Fruit fly (Drosophila melanogaster): ENCODE results near the gene Mulk.

Gene Mulk

dm6 chr2L:10237725-10238446 is 32.0 kb upstream of the Mulk start, which contains the start of gene mthl15:
TSS of gene mthl15 (minus strand) at chr2L:10238317.
- no peak for TF ChIP-seq psq (optimal IDR thresholded peaks at IDR 0.05)
- TF ChIP-seq Myc (optimal IDR thresholded peaks at IDR 0.05), result no peak
- no peak for TF ChIP-seq insv (optimal IDR thresholded peaks at IDR 0.05)
- no peak for TF ChIP-seq Sin3A (optimal IDR thresholded peaks at IDR 0.05)
- no peak for TF ChIP-seq ttk (optimal IDR thresholded peaks at IDR 0.05)
- TF ChIP-seq h (optimal IDR thresholded peaks at IDR 0.05), result no peak

dm6 chr2L:10238726-10239652 is 30.9 kb upstream of the Mulk start, which contains the start of gene me31B:
TSS of gene me31B (plus strand) at chr2L:10239341.
- TF ChIP-seq insv (optimal IDR thresholded peaks at IDR 0.05) (no peak), ttk (optimal IDR thresholded peaks at IDR 0.05) (no peak), h (optimal IDR thresholded peaks at IDR 0.05) (no peak), Myc (optimal IDR thresholded peaks at IDR 0.05) (no peak), psq (optimal IDR thresholded peaks at IDR 0.05) (no peak), Sin3A (optimal IDR thresholded peaks at IDR 0.05) (no peak)

dm6 chr2L:10246785-10247190 is 23.1 kb upstream of the Mulk start, which contains the start of gene chico:
TSS of gene chico (minus strand) at chr2L:10247078.
- no peak for TF ChIP-seq ttk (optimal IDR thresholded peaks at IDR 0.05)
- TF ChIP-seq h (optimal IDR thresholded peaks at IDR 0.05), result no peak
- TF ChIP-seq insv (optimal IDR thresholded peaks at IDR 0.05), result no peak
- no peak for TF ChIP-seq Sin3A (optimal IDR thresholded peaks at IDR 0.05)
- no peak for TF ChIP-seq psq (optimal IDR thresholded peaks at IDR 0.05)

- TF ChIP-seq insv (optimal IDR thresholded peaks at IDR 0.05), result no peak
- no peak for TF ChIP-seq psq (optimal IDR thresholded peaks at IDR 0.05)
- no peak for TF ChIP-seq Myc (optimal IDR thresholded peaks at IDR 0.05)
- TF ChIP-seq h (optimal IDR thresholded peaks at IDR 0.05), result no peak
- TF ChIP-seq Sin3A (optimal IDR thresholded peaks at IDR 0.05), result no peak
- TF ChIP-seq ttk (optimal IDR thresholded peaks at IDR 0.05), result no peak
Measured at dm6 chr2L:10249655-10250202, 20.1 kb upstream of the Mulk start.

dm6 chr2L:10250441-10250847 is 19.4 kb upstream of the Mulk start, which contains the start of the genes bsk and CG31717:
TSS of gene bsk (minus strand) at chr2L:10250501.
TSS of gene CG31717 (plus strand) at chr2L:10250737.
- TF ChIP-seq psq (optimal IDR thresholded peaks at IDR 0.05), result no peak
- TF ChIP-seq ttk (optimal IDR thresholded peaks at IDR 0.05), result no peak
- TF ChIP-seq h (optimal IDR thresholded peaks at IDR 0.05), result no peak
- TF ChIP-seq Myc (optimal IDR thresholded peaks at IDR 0.05), result no peak

dm6 chr2L:10251592-10251991 is 18.3 kb upstream of the Mulk start, which contains the start of gene Ror:
TSS of gene Ror (plus strand) at chr2L:10251843.
- TF ChIP-seq insv (optimal IDR thresholded peaks at IDR 0.05), result no peak
- no peak for TF ChIP-seq Sin3A (optimal IDR thresholded peaks at IDR 0.05)
- TF ChIP-seq ttk (optimal IDR thresholded peaks at IDR 0.05), result no peak
- TF ChIP-seq psq (optimal IDR thresholded peaks at IDR 0.05), result no peak
- no peak for TF ChIP-seq h (optimal IDR thresholded peaks at IDR 0.05)
- TF ChIP-seq Myc (optimal IDR thresholded peaks at IDR 0.05), result no peak

- TF ChIP-seq Sin3A (optimal IDR thresholded peaks at IDR 0.05) (no peak), Myc (optimal IDR thresholded peaks at IDR 0.05) (no peak), psq (optimal IDR thresholded peaks at IDR 0.05) (no peak)
Measured at dm6 chr2L:10255725-10256158, 14.1 kb upstream of the Mulk start, which contains the start of gene CG5676. TSS of gene CG5676 (minus strand) at chr2L:10255891.

- TF ChIP-seq ttk (optimal IDR thresholded peaks at IDR 0.05) (no peak), insv (optimal IDR thresholded peaks at IDR 0.05) (no peak), Myc (optimal IDR thresholded peaks at IDR 0.05) (no peak)
Measured at dm6 chr2L:10259960-10260749, 9.7 kb upstream of the Mulk start.

- TF ChIP-seq ttk (optimal IDR thresholded peaks at IDR 0.05), result no peak
Measured at dm6 chr2L:10260750-10261493, 8.9 kb upstream of the Mulk start, which contains the start of gene Pten. TSS of gene Pten (minus strand) at chr2L:10261049.

- TF ChIP-seq ttk (optimal IDR thresholded peaks at IDR 0.05) (no peak), insv (optimal IDR thresholded peaks at IDR 0.05) (no peak), h (optimal IDR thresholded peaks at IDR 0.05) (no peak), Sin3A (optimal IDR thresholded peaks at IDR 0.05) (no peak), psq (optimal IDR thresholded peaks at IDR 0.05) (no peak), Myc (optimal IDR thresholded peaks at IDR 0.05) (no peak)
Measured at dm6 chr2L:10261774-10262173, 8.1 kb upstream of the Mulk start.

dm6 chr2L:10263343-10263744 is 6.5 kb upstream of the Mulk start, which contains the start of gene Rsf1:
TSS of gene Rsf1 (minus strand) at chr2L:10263554.
- TF ChIP-seq psq (optimal IDR thresholded peaks at IDR 0.05) (no peak), ttk (optimal IDR thresholded peaks at IDR 0.05) (no peak), Sin3A (optimal IDR thresholded peaks at IDR 0.05) (no peak), h (optimal IDR thresholded peaks at IDR 0.05) (no peak), insv (optimal IDR thresholded peaks at IDR 0.05) (no peak), Myc (optimal IDR thresholded peaks at IDR 0.05) (no peak)

Data from Kc167 (cell line).